Fruit fly (Drosophila melanogaster) whole organism, embryonic: ENCODE data around the gene CG4382.

Experiments used
- CG10565 ChIP-seq: fragments of 200-800 bp; sonication (Bioruptor generic); optimal IDR thresholded peaks from 3 replicates; lab custom pipeline; 2016; ENCODE audit warnings: missing biosample characterization, mild to moderate bottlenecking, missing genetic modification characterization
- CG12744 ChIP-seq: fragments of 200-800 bp; sonication (Bioruptor generic); optimal IDR thresholded peaks from 2 replicates; lab custom pipeline; 2016; ENCODE audit warnings: missing biosample characterization, missing genetic modification characterization
- CG14441 ChIP-seq: fragments of 200-800 bp; sonication (Bioruptor generic); IDR thresholded peaks from 2 replicates; pipeline ENCODE4 v1.3.6; 2022; ENCODE audit warnings: missing biosample characterization, missing genetic modification characterization
- CG15601 ChIP-seq: fragments of 200-800 bp; sonication (Bioruptor generic); optimal IDR thresholded peaks from 3 replicates; lab custom pipeline; 2019; ENCODE audit warnings: missing biosample characterization, mild to moderate bottlenecking, missing genetic modification characterization, moderate library complexity
- CG1602 ChIP-seq: fragments of 200-800 bp; sonication (Bioruptor generic); optimal IDR thresholded peaks from 3 replicates; lab custom pipeline; 2016; ENCODE audit warnings: missing biosample characterization, missing genetic modification characterization
- CG1603 ChIP-seq: fragments of 200-800 bp; sonication (Bioruptor generic); optimal IDR thresholded peaks from 2 replicates; lab custom pipeline; 2019; ENCODE audit warnings: missing biosample characterization, mild to moderate bottlenecking, missing genetic modification characterization, moderate library complexity
- CG16779 ChIP-seq: fragments of 200-800 bp; sonication (Bioruptor generic); IDR thresholded peaks from 2 replicates; pipeline ENCODE4 v1.3.6; 2022; ENCODE audit warnings: missing biosample characterization, missing genetic modification characterization
- CG17912 ChIP-seq: fragments of 200-800 bp; sonication (Bioruptor generic); optimal IDR thresholded peaks from 2 replicates; lab custom pipeline; 2018; ENCODE audit warnings: missing biosample characterization, mild to moderate bottlenecking, missing genetic modification characterization
- CG18262 ChIP-seq: fragments of 200-800 bp; optimal IDR thresholded peaks from 3 replicates; lab custom pipeline; 2019; ENCODE audit warnings: missing biosample characterization, mild to moderate bottlenecking, missing genetic modification characterization, moderate library complexity
- CG1832 ChIP-seq: fragments of 200-800 bp; sonication (Bioruptor generic); optimal IDR thresholded peaks from 2 replicates; lab custom pipeline; 2017; ENCODE audit warnings: missing biosample characterization, mild to moderate bottlenecking, missing genetic modification characterization, inconsistent platforms
- CG2889 ChIP-seq: fragments of 200-800 bp; sonication (Bioruptor generic); IDR thresholded peaks from 3 replicates; pipeline ENCODE4 v1.3.6; 2022; ENCODE audit warnings: missing biosample characterization, missing genetic modification characterization
- CG30020 ChIP-seq: fragments of 200-800 bp; optimal IDR thresholded peaks from 2 replicates; lab custom pipeline; 2019; ENCODE audit warnings: missing biosample characterization, mild to moderate bottlenecking, missing genetic modification characterization, moderate library complexity
- CG30403 ChIP-seq: fragments of 200-800 bp; sonication (Bioruptor generic); optimal IDR thresholded peaks from 3 replicates; lab custom pipeline; 2016; ENCODE audit warnings: missing biosample characterization, missing genetic modification characterization
- CG32767 ChIP-seq: fragments of 200-800 bp; sonication (Bioruptor generic); IDR thresholded peaks from 2 replicates; pipeline ENCODE4 v1.3.6; 2022; ENCODE audit warnings: missing biosample characterization, missing genetic modification characterization
- CG3281 ChIP-seq: fragments of 200-800 bp; sonication (Bioruptor generic); optimal IDR thresholded peaks from 3 replicates; lab custom pipeline; 2017; ENCODE audit warnings: missing biosample characterization, mild to moderate bottlenecking, missing genetic modification characterization
- CG33557 ChIP-seq: fragments of 200-800 bp; sonication (Bioruptor generic); optimal IDR thresholded peaks from 2 replicates; lab custom pipeline; 2019; ENCODE audit warnings: missing biosample characterization, mild to moderate bottlenecking, missing genetic modification characterization, moderate library complexity
- CG3847 ChIP-seq: fragments of 200-800 bp; sonication (Bioruptor generic); IDR thresholded peaks from 2 replicates; pipeline ENCODE4 v1.3.6; 2022; ENCODE audit warnings: missing biosample characterization, missing genetic modification characterization
- CG43689 ChIP-seq: fragments of 200-800 bp; sonication (Bioruptor generic); IDR thresholded peaks from 2 replicates; pipeline ENCODE4 v1.3.6; 2022; ENCODE audit warnings: missing biosample characterization, missing genetic modification characterization
- CG6654 ChIP-seq: fragments of 200-800 bp; sonication (Bioruptor generic); optimal IDR thresholded peaks from 2 replicates; lab custom pipeline; 2017; ENCODE audit warnings: missing biosample characterization, mild to moderate bottlenecking, missing genetic modification characterization
- CG6683 ChIP-seq: fragments of 200-800 bp; sonication (Bioruptor generic); optimal IDR thresholded peaks from 2 replicates; lab custom pipeline; 2017; ENCODE audit warnings: missing biosample characterization, mild to moderate bottlenecking, missing genetic modification characterization, missing genetic modification reagents
- CG7987 ChIP-seq: fragments of 200-800 bp; sonication (Bioruptor generic); optimal IDR thresholded peaks from 2 replicates; lab custom pipeline; 2018; ENCODE audit warnings: missing biosample characterization, mild to moderate bottlenecking, missing genetic modification characterization, moderate library complexity
- CkIIα-i1 ChIP-seq: fragments of 200-800 bp; sonication (Bioruptor generic); IDR thresholded peaks from 2 replicates; pipeline ENCODE4 v1.3.6; 2022; ENCODE audit warnings: missing biosample characterization, missing genetic modification characterization
- D19A ChIP-seq: fragments of 200-800 bp; optimal IDR thresholded peaks from 3 replicates; lab custom pipeline; 2019; ENCODE audit warnings: missing biosample characterization, mild to moderate bottlenecking, missing genetic modification characterization, moderate library complexity
- Dek ChIP-seq: fragments of 200-800 bp; sonication (Bioruptor generic); optimal IDR thresholded peaks from 3 replicates; lab custom pipeline; 2019; ENCODE audit warnings: missing biosample characterization, mild to moderate bottlenecking, missing genetic modification characterization, moderate library complexity
- Dip2 ChIP-seq: fragments of 200-800 bp; sonication (Bioruptor generic); IDR thresholded peaks from 2 replicates; pipeline ENCODE4 v1.3.6; 2022; ENCODE audit warnings: missing biosample characterization, missing genetic modification characterization
- Doc2 ChIP-seq: fragments of 200-800 bp; sonication (Bioruptor generic); IDR thresholded peaks from 2 replicates; pipeline ENCODE4 v1.3.6; 2022; ENCODE audit warnings: missing biosample characterization, missing genetic modification characterization
- E2f1 ChIP-seq: fragments of 200-800 bp; sonication (Bioruptor generic); IDR thresholded peaks from 2 replicates; pipeline ENCODE4 v1.3.6; 2022; ENCODE audit warnings: missing biosample characterization, missing genetic modification characterization
- HLHmδ ChIP-seq: fragments of 200-800 bp; sonication (Bioruptor generic); optimal IDR thresholded peaks from 2 replicates; lab custom pipeline; 2018; ENCODE audit warnings: missing biosample characterization, mild to moderate bottlenecking, missing genetic modification characterization, moderate library complexity
- Hr39 ChIP-seq: fragments of >200 bp; optimal IDR thresholded peaks from 2 replicates; lab custom pipeline; 2017
- Hr78 ChIP-seq, 2 experiments: fragments of 200-800 bp in 1 of 2; fragments of >200 bp in 1 of 2; sonication (Bioruptor generic) in 1 of 2; optimal IDR thresholded peaks; 2 replicates each; lab custom pipeline; 2017 to 2019; ENCODE audit warnings: missing biosample characterization in 2 of 2, missing genetic modification characterization in 2 of 2, mild to moderate bottlenecking in 1 of 2, moderate library complexity in 1 of 2
- Mrtf ChIP-seq: fragments of 200-800 bp; sonication (Bioruptor generic); IDR thresholded peaks from 3 replicates; pipeline ENCODE4 v1.3.6; 2022; ENCODE audit warnings: missing biosample characterization, missing genetic modification characterization
- NfI ChIP-seq: fragments of 200-800 bp; sonication (Bioruptor generic); optimal IDR thresholded peaks from 3 replicates; lab custom pipeline; 2018; ENCODE audit warnings: missing biosample characterization, mild to moderate bottlenecking, missing genetic modification characterization, moderate library complexity
- Opbp ChIP-seq: fragments of 200-800 bp; sonication (Bioruptor generic); IDR thresholded peaks from 3 replicates; pipeline ENCODE4 v1.3.6; 2022; ENCODE audit warnings: missing biosample characterization, missing genetic modification characterization; ENCODE audit not compliant: partially characterized antibody
- Sox100B ChIP-seq: fragments of 200-800 bp; sonication (Bioruptor generic); optimal IDR thresholded peaks from 3 replicates; lab custom pipeline; 2018; ENCODE audit warnings: missing biosample characterization, mild to moderate bottlenecking, missing genetic modification characterization
- YL-1 ChIP-seq: fragments of 200-800 bp; sonication (Bioruptor generic); optimal IDR thresholded peaks from 3 replicates; lab custom pipeline; 2017; ENCODE audit warnings: missing biosample characterization, mild to moderate bottlenecking, missing genetic modification characterization
- az2 ChIP-seq: fragments of 200-800 bp; sonication (Bioruptor generic); optimal IDR thresholded peaks from 3 replicates; lab custom pipeline; 2016; ENCODE audit warnings: missing biosample characterization, missing genetic modification characterization
- bbx ChIP-seq: fragments of 200-800 bp; sonication (Bioruptor generic); IDR thresholded peaks from 2 replicates; pipeline ENCODE4 v1.3.6; 2022; ENCODE audit warnings: missing biosample characterization, missing genetic modification characterization; ENCODE audit not compliant: partially characterized antibody
- cad ChIP-seq: fragments of >200 bp; optimal IDR thresholded peaks from 2 replicates; lab custom pipeline; 2017; ENCODE audit warnings: missing biosample characterization, missing genetic modification characterization
- da ChIP-seq: fragments of 200-800 bp; sonication (Bioruptor generic); optimal IDR thresholded peaks from 2 replicates; lab custom pipeline; 2016; ENCODE audit warnings: missing biosample characterization, missing genetic modification characterization
- dpn ChIP-seq, 2 experiments: fragments of 200-800 bp; sonication (Bioruptor generic); optimal IDR thresholded peaks; 3 replicates each; lab custom pipeline; 2016; ENCODE audit warnings: missing biosample characterization in 2 of 2, missing genetic modification characterization in 2 of 2
- dysf ChIP-seq: fragments of 200-800 bp; sonication (Bioruptor generic); IDR thresholded peaks from 3 replicates; pipeline ENCODE4 v1.3.6; 2022; ENCODE audit warnings: missing biosample characterization, missing genetic modification characterization
- emc ChIP-seq: fragments of 200-800 bp; sonication (Bioruptor generic); optimal IDR thresholded peaks from 2 replicates; lab custom pipeline; 2016; ENCODE audit warnings: missing biosample characterization, missing genetic modification characterization
- eve ChIP-seq, 2 experiments: fragments of >200 bp; optimal IDR thresholded peaks; 2 replicates each; lab custom pipeline; 2017; ENCODE audit warnings: missing biosample characterization in 2 of 2, missing genetic modification characterization in 2 of 2
- fd102C ChIP-seq: fragments of 200-800 bp; sonication (Bioruptor generic); optimal IDR thresholded peaks from 2 replicates; lab custom pipeline; 2018; ENCODE audit warnings: missing biosample characterization, mild to moderate bottlenecking, missing genetic modification characterization, moderate library complexity
- gt ChIP-seq: fragments of 200-800 bp; sonication (Bioruptor generic); IDR thresholded peaks from 2 replicates; pipeline ENCODE4 v1.3.6; 2022; ENCODE audit warnings: missing biosample characterization, missing genetic modification characterization
- luna ChIP-seq: fragments of 200-800 bp; sonication (Bioruptor generic); optimal IDR thresholded peaks from 2 replicates; lab custom pipeline; 2016; ENCODE audit warnings: missing biosample characterization, missing genetic modification characterization
- repo ChIP-seq: fragments of 200-800 bp; sonication (Bioruptor generic); optimal IDR thresholded peaks from 2 replicates; lab custom pipeline; 2016; ENCODE audit warnings: missing biosample characterization, missing genetic modification characterization
- row ChIP-seq: fragments of 200-800 bp; sonication (Bioruptor generic); IDR thresholded peaks from 3 replicates; pipeline ENCODE4 v1.3.6; 2022; ENCODE audit warnings: missing biosample characterization, missing genetic modification characterization
- sd ChIP-seq: fragments of 200-800 bp; sonication (Bioruptor generic); optimal IDR thresholded peaks from 3 replicates; lab custom pipeline; 2018; ENCODE audit warnings: missing biosample characterization, mild to moderate bottlenecking, missing genetic modification characterization, moderate library complexity
- tap ChIP-seq: fragments of 200-800 bp; optimal IDR thresholded peaks from 3 replicates; lab custom pipeline; 2019; ENCODE audit warnings: missing biosample characterization, mild to moderate bottlenecking, missing genetic modification characterization, moderate library complexity
- ttk ChIP-seq: fragments of 200-800 bp; sonication (Bioruptor generic); IDR thresholded peaks from 2 replicates; pipeline ENCODE4 v2.1.2; 2022; ENCODE audit warnings: missing biosample characterization, missing genetic modification characterization

CG4382 gene

DNA sequence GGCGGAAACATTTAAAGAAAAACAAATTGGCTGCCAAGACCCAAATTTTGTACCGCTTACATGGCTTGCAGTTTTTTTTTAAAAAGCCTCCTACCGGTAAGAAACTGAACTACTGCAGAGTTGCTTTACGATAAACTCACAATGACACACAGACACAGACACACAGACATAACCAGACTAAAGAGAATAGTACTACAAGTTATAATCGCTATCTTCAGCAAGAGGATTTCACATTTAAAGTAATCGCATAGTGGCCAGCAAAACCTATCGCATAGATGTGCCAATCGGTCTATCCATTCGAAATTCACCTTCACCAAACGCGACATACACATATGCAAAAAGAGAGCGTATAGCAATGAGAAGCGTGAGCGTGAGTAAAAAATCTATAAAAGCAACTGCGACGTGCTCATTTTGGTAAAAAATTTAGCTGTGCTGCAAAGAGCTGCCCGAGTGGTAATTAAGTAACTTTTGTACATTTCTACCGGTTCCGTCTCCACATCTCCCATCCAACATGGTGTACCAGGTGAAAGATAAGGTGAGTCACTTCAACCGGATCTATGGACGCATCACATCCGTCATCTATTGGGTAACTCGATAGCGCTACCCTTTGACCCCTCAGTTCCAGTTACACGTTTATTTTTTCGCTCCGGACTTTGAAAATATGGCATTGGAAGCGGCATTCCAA, 12.5 kb upstream of the CG4382 start, which contains the start of gene Trx2 (continued):
- TF ChIP-seq CG6683 (GFP tag; lab: Kevin White, UChicago) (no peak), repo (GFP tag; lab: Kevin White, UChicago) (peak; percentile 33), YL-1 (GFP tag; lab: Kevin White, UChicago) (peak; percentile 79), CG15601 (no peak), CG16779 (GFP tag; lab: Robert Waterston, UW) (no peak), CG1832 (GFP tag; lab: Kevin White, UChicago) (no peak), Dip2 (GFP tag; lab: Robert Waterston, UW) (peak; percentile 88; the same call in 1 of the 2 replicates), CG10565 (GFP tag; lab: Kevin White, UChicago) (no peak), CG6654 (no peak), CG43689 (GFP tag; lab: Robert Waterston, UW) (no peak), fd102C (no peak), Hr78 (GFP tag; optimal IDR thresholded peaks at IDR 0.05; lab: Kevin White, UChicago) (peak in 1 of 2 experiments; percentile 99), az2 (GFP tag; lab: Kevin White, UChicago) (no peak), CG32767 (0 out of 2 replicates have a peak, but pooled peaks have one; percentile 14), ttk (GFP tag; lab: Robert Waterston, UW) (no peak), Opbp (0 out of 3 replicates have a peak, but pooled peaks have one; percentile 37), row (GFP tag; lab: Robert Waterston, UW) (no peak), CG30020 (tag; lab: Kevin White, UChicago) (no peak), CG33557 (GFP tag; lab: Kevin White, UChicago) (no peak), eve (GFP tag; optimal IDR thresholded peaks at IDR 0.05; lab: Kevin White, UChicago) (no peak), bbx (peak; percentile 56; the same call in 1 of the 2 replicates), gt (no peak), Dek (tag; lab: Kevin White, UChicago) (no peak), emc (no peak), D19A (tag; lab: Kevin White, UChicago) (no peak), cad (no peak), CG12744 (GFP tag; lab: Kevin White, UChicago) (no peak), luna (GFP tag; lab: Kevin White, UChicago) (no peak), Sox100B (no peak), CkIIα-i1 (GFP tag; lab: Robert Waterston, UW) (no peak), CG17912 (GFP tag; lab: Kevin White, UChicago) (no peak), CG30403 (no peak), CG1602 (GFP tag; lab: Kevin White, UChicago) (no peak), Doc2 (GFP tag; lab: Robert Waterston, UW) (no peak), da (GFP tag; lab: Kevin White, UChicago) (no peak), CG14441 (GFP tag; lab: Robert Waterston, UW) (no peak), tap (tag; lab: Kevin White, UChicago) (no peak), CG1603 (no peak), Hr39 (no peak), CG3281 (GFP tag; lab: Kevin White, UChicago) (peak; percentile 8), Mrtf (GFP tag; lab: Robert Waterston, UW) (no peak), dpn (GFP tag; optimal IDR thresholded peaks at IDR 0.05; lab: Kevin White, UChicago) (no peak), CG3847 (GFP tag; lab: Robert Waterston, UW) (no peak), E2f1 (GFP tag; lab: Robert Waterston, UW) (no peak), dysf (GFP tag; lab: Robert Waterston, UW) (no peak), NfI (GFP tag; lab: Kevin White, UChicago) (no peak), CG7987 (peak; percentile 46), CG18262 (tag; lab: Kevin White, UChicago) (no peak), CG2889 (GFP tag; lab: Robert Waterston, UW) (no peak), HLHmδ (GFP tag; lab: Kevin White, UChicago) (no peak), sd (no peak)
